Worm (Caenorhabditis elegans): ENCODE measurements around the gene C17E7.4.

- TF ChIP-seq tag-97 (GFP tag; IDR thresholded peaks at IDR 0.05): no peak
- no peak for TF ChIP-seq mep-1 (tag; optimal IDR thresholded peaks at IDR 0.05)
- no peak for TF ChIP-seq pha-4 (GFP tag; IDR thresholded peaks at IDR 0.05)
- TF ChIP-seq pha-4 (tag; optimal IDR thresholded peaks at IDR 0.05): no peak
These were observed 10.0 kb downstream of the C17E7.4 start, which contains the start of the genes str-229 and srh-190 for ce11 chrV:3902458-3903157.
